Fruit fly (Drosophila melanogaster): Measurements from ENCODE around the gene stai.
A peak's percentile ranks its signal among the peaks of the same experiment; 100 is the strongest.

Gene stai

DNA sequence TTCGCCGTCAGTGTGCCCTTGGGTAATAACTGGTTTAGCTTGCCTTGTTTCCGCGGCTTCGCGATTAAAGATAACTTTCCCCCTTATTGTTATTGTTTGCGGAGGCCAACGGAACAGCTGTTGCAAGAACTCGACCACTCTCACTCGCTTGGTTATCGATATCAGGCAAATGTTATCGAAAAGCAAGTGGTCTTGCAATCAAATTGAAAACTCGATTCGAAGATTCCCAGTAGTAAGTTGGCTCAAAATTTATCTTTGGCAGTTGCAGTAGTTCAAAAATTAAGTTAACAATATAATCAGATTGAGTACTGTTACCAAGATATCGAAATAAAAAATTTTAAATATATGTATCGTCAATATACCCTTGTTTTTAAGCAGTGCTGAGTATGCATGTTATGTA lies 34.4 kb upstream of the stai start, which contains the start of the genes Fbw5 and CG9147 (continued):
- TF ChIP-seq CG13123 (GFP tag; optimal IDR thresholded peaks at IDR 0.05) (peak; percentile 99), tin (GFP tag; optimal IDR thresholded peaks at IDR 0.05) (peak; percentile 99), pzg (GFP tag; optimal IDR thresholded peaks at IDR 0.05) (peak; percentile 71), Lhr (GFP tag; optimal IDR thresholded peaks at IDR 0.05) (peak; percentile 98), ranshi (GFP tag; IDR thresholded peaks at IDR 0.05) (peak; percentile 100), grau (tag; optimal IDR thresholded peaks at IDR 0.05) (peak; percentile 99), her (GFP tag; optimal IDR thresholded peaks at IDR 0.05) (peak; percentile 98), pum (GFP tag; optimal IDR thresholded peaks at IDR 0.05) (peak; percentile 99), CG8359 (GFP tag; optimal IDR thresholded peaks at IDR 0.05; ENCODE audit: borderline replicate concordance) (peak; percentile 90), CG18011 (GFP tag; optimal IDR thresholded peaks at IDR 0.05) (peak; percentile 93), zen2 (GFP tag; IDR thresholded peaks at IDR 0.05; ENCODE audit: partially characterized antibody) (peak; percentile 65; the same call in 2 of the 3 replicates), Xrp1 (GFP tag; IDR thresholded peaks at IDR 0.05) (peak; percentile 100), nerfin-1 (tag; optimal IDR thresholded peaks at IDR 0.05) (peak; percentile 97), klu (GFP tag; IDR thresholded peaks at IDR 0.05) (peak; percentile 99), dati (GFP tag; IDR thresholded peaks at IDR 0.05) (peak; percentile 98), CG8089 (GFP tag; optimal IDR thresholded peaks at IDR 0.05) (peak; percentile 99), corto (GFP tag; optimal IDR thresholded peaks at IDR 0.05) (peak; percentile 99), CG31441 (GFP tag; IDR thresholded peaks at IDR 0.05) (peak; percentile 99), CG11093 (GFP tag; IDR thresholded peaks at IDR 0.05) (peak; percentile 99), usp (GFP tag; optimal IDR thresholded peaks at IDR 0.05) (no peak), CG16815 (GFP tag; optimal IDR thresholded peaks at IDR 0.05) (peak; percentile 100), wdn (GFP tag; IDR thresholded peaks at IDR 0.05) (peak; percentile 99), CG13775 (GFP tag; optimal IDR thresholded peaks at IDR 0.05) (peak; percentile 99), CG4854 (GFP tag; optimal IDR thresholded peaks at IDR 0.05) (peak; percentile 100), D (optimal IDR thresholded peaks at IDR 0.05) (no peak), D (GFP tag; optimal IDR thresholded peaks at IDR 0.05) (peak; percentile 99), CG10267 (tag; optimal IDR thresholded peaks at IDR 0.05) (peak; percentile 98), lilli (GFP tag; optimal IDR thresholded peaks at IDR 0.05) (peak; percentile 100), CG13424 (tag; optimal IDR thresholded peaks at IDR 0.05) (peak; percentile 100), CG3281 (GFP tag; optimal IDR thresholded peaks at IDR 0.05) (peak; percentile 98), onecut (GFP tag; IDR thresholded peaks at IDR 0.05) (peak; percentile 99), pan (optimal IDR thresholded peaks at IDR 0.05) (peak in 1 of 2 experiments; percentile 25), pan (GFP tag; optimal IDR thresholded peaks at IDR 0.05 in 1 of 2, IDR thresholded peaks at IDR 0.05 in 1 of 2) (peak; percentile 70 to 99), Mrtf (GFP tag; IDR thresholded peaks at IDR 0.05) (peak; percentile 99), CG14441 (GFP tag; IDR thresholded peaks at IDR 0.05) (peak; percentile 99), sens (GFP tag) (peak; percentile 100), ac (GFP tag; optimal IDR thresholded peaks at IDR 0.05) (peak; percentile 98), CG13287 (GFP tag; IDR thresholded peaks at IDR 0.05; ENCODE audit: partially characterized antibody) (peak; percentile 81), CG6689 (GFP tag; IDR thresholded peaks at IDR 0.05) (peak; percentile 99), CG8924 (tag; optimal IDR thresholded peaks at IDR 0.05) (peak; percentile 100), az2 (GFP tag; optimal IDR thresholded peaks at IDR 0.05) (peak; percentile 100), sisA (GFP tag; IDR thresholded peaks at IDR 0.05) (peak; percentile 100), Chrac-16 (GFP tag; optimal IDR thresholded peaks at IDR 0.05) (peak; percentile 100), Fer1 (GFP tag; optimal IDR thresholded peaks at IDR 0.05) (peak; percentile 98), CG6683 (GFP tag; optimal IDR thresholded peaks at IDR 0.05) (peak; percentile 96), YL-1 (GFP tag; optimal IDR thresholded peaks at IDR 0.05) (peak; percentile 100), Xbp1 (GFP tag; optimal IDR thresholded peaks at IDR 0.05) (peak; percentile 100), CG10321 (GFP tag; IDR thresholded peaks at IDR 0.05) (peak; percentile 90), CG2889 (GFP tag; IDR thresholded peaks at IDR 0.05) (peak; percentile 99), CG30431 (GFP tag; optimal IDR thresholded peaks at IDR 0.05) (peak; percentile 99), bsh (GFP tag; optimal IDR thresholded peaks at IDR 0.05) (peak; percentile 99 to 100)

Measured in whole organism, embryonic.